Worm (Caenorhabditis elegans) whole organism, late embryonic: Measurements from ENCODE around the gene dct-15.

Experiments
- fkh-10 ChIP-seq: fragments of 150-350 bp; optimal IDR thresholded peaks from 2 replicates; lab custom pipeline; 2014; ENCODE audit warnings: missing biosample characterization, missing genetic modification reagents, missing genetic modification characterization
- hlh-15 ChIP-seq: sonication (generic microtip); optimal IDR thresholded peaks from 2 replicates; lab custom pipeline; 2016; ENCODE audit warnings: missing genetic modification characterization, missing compliant biosample characterization
- nhr-11 ChIP-seq: fragments of 150-350 bp; optimal IDR thresholded peaks from 2 replicates; lab custom pipeline; 2014; ENCODE audit warnings: missing biosample characterization, missing genetic modification characterization
- pat-9 ChIP-seq: fragments of 200-800 bp; sonication (Bioruptor generic); optimal IDR thresholded peaks from 2 replicates; lab custom pipeline; 2018; ENCODE audit warnings: mild to moderate bottlenecking, missing genetic modification characterization, moderate library complexity, missing compliant biosample characterization
- pax-1 ChIP-seq: fragments of 150-350 bp; optimal IDR thresholded peaks from 2 replicates; lab custom pipeline; 2014; ENCODE audit warnings: missing biosample characterization, missing genetic modification characterization
- pha-4 ChIP-seq: fragments of 150-350 bp; optimal IDR thresholded peaks from 2 replicates; lab custom pipeline; 2018; ENCODE audit warnings: missing biosample characterization, missing genetic modification reagents, missing genetic modification characterization
- pqm-1 ChIP-seq: sonication (generic microtip); optimal IDR thresholded peaks from 2 replicates; lab custom pipeline; 2016; ENCODE audit warnings: missing genetic modification characterization, missing compliant biosample characterization
- sox-2 ChIP-seq: fragments of 200-800 bp; sonication (Bioruptor generic); IDR thresholded peaks from 2 replicates; pipeline ENCODE4 v1.3.6; 2022; ENCODE audit warnings: missing genetic modification reagents, missing genetic modification characterization, missing compliant biosample characterization
- sox-4 ChIP-seq: sonication (generic microtip); optimal IDR thresholded peaks from 2 replicates; lab custom pipeline; 2017; ENCODE audit warnings: mild to moderate bottlenecking, missing genetic modification characterization, inconsistent platforms, missing compliant biosample characterization
- tbx-2 ChIP-seq: sonication (generic microtip); optimal IDR thresholded peaks from 2 replicates; lab custom pipeline; 2016; ENCODE audit warnings: missing genetic modification characterization, missing compliant biosample characterization
- unc-55 ChIP-seq: sonication (generic microtip); optimal IDR thresholded peaks from 2 replicates; lab custom pipeline; 2017; ENCODE audit warnings: missing biosample characterization, missing genetic modification reagents, missing genetic modification characterization
- unc-86 ChIP-seq: sonication (generic microtip); optimal IDR thresholded peaks from 2 replicates; lab custom pipeline; 2016; ENCODE audit warnings: missing genetic modification characterization, missing compliant biosample characterization

ce11 chrIV:9846574-9846973 is 36.0 kb upstream of the dct-15 start, which contains the start of gene K07F5.6:
- TF ChIP-seq hlh-15 (tag; lab: Kevin White, UChicago) (no peak), nhr-11 (tag; lab: Kevin White, UChicago) (no peak), fkh-10 (GFP tag; lab: Kevin White, UChicago) (no peak), pat-9 (tag; lab: Kevin White, UChicago) (no peak), pax-1 (tag; lab: Kevin White, UChicago) (no peak), sox-4 (tag; lab: Kevin White, UChicago) (no peak), unc-55 (GFP tag; lab: Kevin White, UChicago) (no peak), pqm-1 (no peak), sox-2 (no peak), unc-86 (tag; lab: Kevin White, UChicago) (no peak), pha-4 (tag; lab: Kevin White, UChicago) (no peak), tbx-2 (no peak)
